Worm (Caenorhabditis elegans): ENCODE measurements around the gene ZC455.1.

Gene ZC455.1

ce11 chrV:12824777-12825176 lies 51.5 kb downstream of the ZC455.1 start, which contains the start of gene ugt-16:
Gene ugt-16, plus strand, starts transcription at chrV:12825024.
- TF ChIP-seq unc-62 (GFP tag; optimal IDR thresholded peaks at IDR 0.05): no peak

ce11 chrV:12827219-12827618 lies 53.9 kb downstream of the ZC455.1 start, which contains the start of gene ugt-15:
Gene ugt-15, plus strand, starts transcription at chrV:12827519.
- TF ChIP-seq unc-62 (GFP tag; optimal IDR thresholded peaks at IDR 0.05): no peak

Measured in whole organism, dauer.